Worm (Caenorhabditis elegans): Measurements from ENCODE around the gene scc-1.

- TF ChIP-seq flt-1 (GFP tag; IDR thresholded peaks at IDR 0.05): no peak
- TF ChIP-seq ref-1 (GFP tag; conservative IDR thresholded peaks at IDR 0.05): no peak
- TF ChIP-seq med-1 (GFP tag; optimal IDR thresholded peaks at IDR 0.05; ENCODE audit: insufficient read depth): no peak
Observed at ce11 chrII:4648785-4649184, 49.7 kb upstream of the scc-1 start, which contains the start of gene lgc-27.

Data from whole organism, midembryonic.